Worm (Caenorhabditis elegans): Measurements from ENCODE around the gene fbxa-45.

DNA sequence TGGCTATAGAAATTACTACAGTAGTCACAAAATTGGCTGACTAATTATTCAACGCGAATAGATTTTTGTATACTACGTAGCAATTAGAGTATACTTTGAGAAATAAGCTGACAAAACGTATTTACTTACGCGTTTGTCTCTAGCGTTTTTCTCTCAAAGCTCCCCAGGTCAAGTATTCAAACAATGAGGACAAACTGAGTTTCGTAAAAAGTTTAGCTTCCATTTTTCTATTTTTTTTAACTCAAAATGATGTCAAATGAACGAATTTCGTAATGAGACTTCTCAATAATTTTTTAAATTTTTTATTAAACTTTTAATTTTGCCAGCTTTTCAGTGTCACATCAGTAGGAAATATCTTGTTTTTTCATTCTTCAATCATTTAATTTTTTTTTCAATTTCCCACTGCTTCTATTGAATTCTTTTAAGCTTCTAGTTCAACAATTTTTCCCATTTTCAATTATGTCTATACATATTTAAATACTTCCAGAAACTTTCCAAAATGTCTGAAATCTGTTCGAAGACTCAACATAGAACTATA is 10.4 kb downstream of the fbxa-45 start, which contains the start of the genes ifas-2 and fbxa-44:
- TF ChIP-seq pqm-1 (tag; optimal IDR thresholded peaks at IDR 0.05) (no peak), unc-39 (tag; optimal IDR thresholded peaks at IDR 0.05) (no peak)

Measured in whole organism, L3 larva.